Fruit fly (Drosophila melanogaster) whole organism, embryonic: ENCODE measurements around the gene Ucp4A.

Experiments
- Aef1 ChIP-seq: fragments of 200-800 bp; sonication (Bioruptor generic); IDR thresholded peaks from 3 replicates; pipeline ENCODE4 v1.3.6; 2022; ENCODE audit warnings: missing biosample characterization, missing genetic modification characterization
- Atf3 ChIP-seq: fragments of 200-800 bp; sonication (Bioruptor generic); optimal IDR thresholded peaks from 3 replicates; lab custom pipeline; 2016; ENCODE audit warnings: missing biosample characterization, missing genetic modification characterization
- Atf6 ChIP-seq: fragments of 200-800 bp; sonication (Bioruptor generic); IDR thresholded peaks from 2 replicates; pipeline ENCODE4 v1.3.6; 2022; ENCODE audit warnings: missing biosample characterization, missing genetic modification characterization
- Bgb ChIP-seq: fragments of 200-800 bp; sonication (Bioruptor generic); IDR thresholded peaks from 2 replicates; pipeline ENCODE4 v1.3.6; 2022; ENCODE audit warnings: missing biosample characterization, missing genetic modification characterization; ENCODE audit not compliant: partially characterized antibody
- CG10543 ChIP-seq: fragments of 200-800 bp; sonication (Bioruptor generic); optimal IDR thresholded peaks from 3 replicates; lab custom pipeline; 2017; ENCODE audit warnings: missing biosample characterization, mild to moderate bottlenecking, missing genetic modification characterization, moderate library complexity
- CG12155 ChIP-seq: fragments of 200-800 bp; sonication (Bioruptor generic); optimal IDR thresholded peaks from 3 replicates; lab custom pipeline; 2016; ENCODE audit warnings: missing biosample characterization, missing genetic modification characterization
- CG12299 ChIP-seq: fragments of 200-800 bp; sonication (Bioruptor generic); optimal IDR thresholded peaks from 2 replicates; lab custom pipeline; 2018; ENCODE audit warnings: missing biosample characterization, mild to moderate bottlenecking, missing genetic modification characterization
- CG15269 ChIP-seq: fragments of 200-800 bp; sonication (Bioruptor generic); optimal IDR thresholded peaks from 2 replicates; lab custom pipeline; 2018; ENCODE audit warnings: missing biosample characterization, mild to moderate bottlenecking, missing genetic modification characterization, moderate library complexity
- CG17186 ChIP-seq: fragments of 200-800 bp; sonication (Bioruptor generic); optimal IDR thresholded peaks from 3 replicates; lab custom pipeline; 2017; ENCODE audit warnings: missing biosample characterization, missing genetic modification reagents, missing genetic modification characterization
- CG2875 ChIP-seq: fragments of 200-800 bp; sonication (Bioruptor generic); optimal IDR thresholded peaks from 2 replicates; lab custom pipeline; 2017; ENCODE audit warnings: missing biosample characterization, mild to moderate bottlenecking, missing genetic modification characterization, missing genetic modification reagents
- CG2889 ChIP-seq: fragments of 200-800 bp; sonication (Bioruptor generic); IDR thresholded peaks from 3 replicates; pipeline ENCODE4 v1.3.6; 2022; ENCODE audit warnings: missing biosample characterization, missing genetic modification characterization
- CG30431 ChIP-seq: fragments of 200-800 bp; sonication (Bioruptor generic); optimal IDR thresholded peaks from 2 replicates; lab custom pipeline; 2017; ENCODE audit warnings: missing biosample characterization, missing genetic modification characterization
- CG3726 ChIP-seq: fragments of 200-800 bp; sonication (Bioruptor generic); IDR thresholded peaks from 3 replicates; pipeline ENCODE4, ENCODE4 v1.3.6; 2022; ENCODE audit warnings: missing biosample characterization, missing genetic modification characterization
- CG43689 ChIP-seq: fragments of 200-800 bp; sonication (Bioruptor generic); IDR thresholded peaks from 2 replicates; pipeline ENCODE4 v1.3.6; 2022; ENCODE audit warnings: missing biosample characterization, missing genetic modification characterization
- CG5245 ChIP-seq: fragments of 200-800 bp; sonication (Bioruptor generic); optimal IDR thresholded peaks from 3 replicates; lab custom pipeline; 2016; ENCODE audit warnings: missing biosample characterization, missing genetic modification characterization
- CG5953 ChIP-seq: fragments of 200-800 bp; sonication (Bioruptor generic); IDR thresholded peaks from 2 replicates; pipeline ENCODE4 v1.3.6; 2022; ENCODE audit warnings: missing biosample characterization, missing genetic modification characterization
- CG9215 ChIP-seq: fragments of 200-800 bp; sonication (Bioruptor generic); IDR thresholded peaks from 2 replicates; pipeline ENCODE4 v1.3.6; 2022; ENCODE audit warnings: missing biosample characterization, missing genetic modification characterization
- CG9817 ChIP-seq: fragments of 200-800 bp; sonication (Bioruptor generic); optimal IDR thresholded peaks from 2 replicates; lab custom pipeline; 2018; ENCODE audit warnings: missing biosample characterization, mild to moderate bottlenecking, missing genetic modification characterization, moderate library complexity
- Dip2 ChIP-seq: fragments of 200-800 bp; sonication (Bioruptor generic); IDR thresholded peaks from 2 replicates; pipeline ENCODE4 v1.3.6; 2022; ENCODE audit warnings: missing biosample characterization, missing genetic modification characterization
- Dref ChIP-seq: fragments of 200-800 bp; sonication (Bioruptor generic); IDR thresholded peaks from 2 replicates; pipeline ENCODE4 v1.3.6; 2022; ENCODE audit warnings: missing biosample characterization, missing genetic modification characterization
- E2f2 ChIP-seq: fragments of 200-800 bp; sonication (Bioruptor generic); IDR thresholded peaks from 2 replicates; pipeline ENCODE4 v1.3.6; 2022; ENCODE audit warnings: missing biosample characterization, missing genetic modification characterization
- Ets97D ChIP-seq: fragments of 200-800 bp; sonication (Bioruptor generic); optimal IDR thresholded peaks from 3 replicates; lab custom pipeline; 2016; ENCODE audit warnings: missing biosample characterization, missing genetic modification characterization
- Gug ChIP-seq: fragments of 200-800 bp; sonication (Bioruptor generic); IDR thresholded peaks from 4 replicates; pipeline ENCODE4 v1.3.6; 2022; ENCODE audit warnings: missing biosample characterization, missing genetic modification characterization
- Hmx ChIP-seq: fragments of 200-800 bp; sonication (Bioruptor generic); optimal IDR thresholded peaks from 2 replicates; lab custom pipeline; 2016; ENCODE audit warnings: missing biosample characterization, missing genetic modification characterization
- Lpt ChIP-seq: fragments of >200 bp; optimal IDR thresholded peaks from 2 replicates; lab custom pipeline; 2018; ENCODE audit warnings: missing biosample characterization, missing genetic modification characterization
- Meics ChIP-seq: fragments of 200-800 bp; sonication (Bioruptor generic); optimal IDR thresholded peaks from 2 replicates; lab custom pipeline; 2017; ENCODE audit warnings: missing biosample characterization, mild to moderate bottlenecking, missing genetic modification characterization
- Nf-YA ChIP-seq: fragments of 200-800 bp; sonication (Bioruptor generic); IDR thresholded peaks from 2 replicates; pipeline ENCODE4 v1.3.6; 2022; ENCODE audit warnings: missing biosample characterization, missing genetic modification characterization
- Six4 ChIP-seq: fragments of 200-800 bp; sonication (Bioruptor generic); optimal IDR thresholded peaks from 2 replicates; lab custom pipeline; 2016; ENCODE audit warnings: missing biosample characterization, missing genetic modification characterization
- cad ChIP-seq: fragments of >200 bp; optimal IDR thresholded peaks from 2 replicates; lab custom pipeline; 2017; ENCODE audit warnings: missing biosample characterization, missing genetic modification characterization
- cato ChIP-seq: fragments of 200-800 bp; sonication (Bioruptor generic); optimal IDR thresholded peaks from 2 replicates; lab custom pipeline; 2016; ENCODE audit warnings: missing biosample characterization, missing genetic modification characterization, borderline replicate concordance
- danr ChIP-seq: fragments of 200-800 bp; sonication (Bioruptor generic); IDR thresholded peaks from 2 replicates; pipeline ENCODE4 v1.3.6; 2022; ENCODE audit warnings: missing biosample characterization, missing genetic modification characterization
- dysf ChIP-seq: fragments of 200-800 bp; sonication (Bioruptor generic); IDR thresholded peaks from 3 replicates; pipeline ENCODE4 v1.3.6; 2022; ENCODE audit warnings: missing biosample characterization, missing genetic modification characterization
- ems ChIP-seq: fragments of 200-800 bp; sonication (Bioruptor generic); optimal IDR thresholded peaks from 3 replicates; lab custom pipeline; 2016; ENCODE audit warnings: missing biosample characterization, missing genetic modification characterization
- exex ChIP-seq: fragments of 200-800 bp; sonication (Bioruptor generic); optimal IDR thresholded peaks from 4 replicates; lab custom pipeline; 2018; ENCODE audit warnings: missing biosample characterization, mild to moderate bottlenecking, missing genetic modification characterization, moderate library complexity
- fd102C ChIP-seq: fragments of 200-800 bp; sonication (Bioruptor generic); optimal IDR thresholded peaks from 2 replicates; lab custom pipeline; 2018; ENCODE audit warnings: missing biosample characterization, mild to moderate bottlenecking, missing genetic modification characterization, moderate library complexity
- fru ChIP-seq: fragments of >200 bp; optimal IDR thresholded peaks from 2 replicates; lab custom pipeline; 2017
- gem ChIP-seq: fragments of 200-800 bp; sonication (Bioruptor generic); optimal IDR thresholded peaks from 2 replicates; lab custom pipeline; 2019; ENCODE audit warnings: missing biosample characterization, mild to moderate bottlenecking, missing genetic modification characterization, moderate library complexity
- gfzf ChIP-seq: fragments of 200-800 bp; sonication (Bioruptor generic); optimal IDR thresholded peaks from 2 replicates; lab custom pipeline; 2016; ENCODE audit warnings: missing biosample characterization, mild to moderate bottlenecking, missing genetic modification characterization, moderate library complexity
- hkb ChIP-seq, 2 experiments: fragments of 200-800 bp in 1 of 2; fragments of >200 bp in 1 of 2; sonication (Bioruptor generic) in 1 of 2; IDR thresholded peaks in 1 of 2; optimal IDR thresholded peaks in 1 of 2; 2 replicates each; pipeline versions ENCODE4 v1.3.6 to Lab custom; 2017 to 2022; ENCODE audit warnings: missing biosample characterization in 1 of 2, missing genetic modification characterization in 1 of 2
- knrl ChIP-seq: fragments of 200-800 bp; sonication (Bioruptor generic); IDR thresholded peaks from 3 replicates; pipeline ENCODE4 v1.3.6; 2022; ENCODE audit warnings: missing biosample characterization, missing genetic modification characterization; ENCODE audit not compliant: partially characterized antibody
- lmd ChIP-seq: fragments of 200-800 bp; sonication (Bioruptor generic); IDR thresholded peaks from 2 replicates; pipeline ENCODE4 v1.3.6; 2022; ENCODE audit warnings: missing biosample characterization, missing genetic modification characterization
- nau ChIP-seq: fragments of 200-800 bp; sonication (Bioruptor generic); optimal IDR thresholded peaks from 3 replicates; lab custom pipeline; 2017; ENCODE audit warnings: missing biosample characterization, mild to moderate bottlenecking, missing genetic modification characterization, missing genetic modification reagents
- oc ChIP-seq: fragments of 200-800 bp; sonication (Bioruptor generic); optimal IDR thresholded peaks from 2 replicates; lab custom pipeline; 2018; ENCODE audit warnings: missing biosample characterization, mild to moderate bottlenecking, missing genetic modification characterization, moderate library complexity
- onecut ChIP-seq: fragments of 200-800 bp; sonication (Bioruptor generic); IDR thresholded peaks from 2 replicates; pipeline ENCODE4 v1.3.6; 2022; ENCODE audit warnings: missing biosample characterization, missing genetic modification characterization
- pb ChIP-seq: fragments of 200-800 bp; sonication (Bioruptor generic); optimal IDR thresholded peaks from 3 replicates; lab custom pipeline; 2016; ENCODE audit warnings: missing biosample characterization, missing genetic modification characterization
- prd ChIP-seq, 3 experiments: fragments of >200 bp in 2 of 3; fragments of 200-800 bp in 1 of 3; sonication (Bioruptor generic) in 1 of 3; optimal IDR thresholded peaks in 2 of 3; IDR thresholded peaks in 1 of 3; 2 replicates in 2 of 3; 3 replicates in 1 of 3; pipeline versions ENCODE4 v1.3.6 to Lab custom; 2017 to 2022; ENCODE audit warnings: missing biosample characterization in 1 of 3, missing genetic modification characterization in 1 of 3
- pum ChIP-seq: fragments of 200-800 bp; sonication (Bioruptor generic); optimal IDR thresholded peaks from 2 replicates; lab custom pipeline; 2016; ENCODE audit warnings: missing biosample characterization, missing genetic modification characterization
- scrt ChIP-seq: fragments of 200-800 bp; sonication (Bioruptor generic); optimal IDR thresholded peaks from 2 replicates; lab custom pipeline; 2018; ENCODE audit warnings: missing biosample characterization, mild to moderate bottlenecking, missing genetic modification characterization, moderate library complexity
- tap ChIP-seq: fragments of 200-800 bp; optimal IDR thresholded peaks from 3 replicates; lab custom pipeline; 2019; ENCODE audit warnings: missing biosample characterization, mild to moderate bottlenecking, missing genetic modification characterization, moderate library complexity
- toy ChIP-seq: fragments of 200-800 bp; sonication (Bioruptor generic); IDR thresholded peaks from 2 replicates; pipeline ENCODE4 v1.3.6; 2022; ENCODE audit warnings: missing biosample characterization, missing genetic modification characterization
- trem ChIP-seq: fragments of 200-800 bp; optimal IDR thresholded peaks from 3 replicates; lab custom pipeline; 2019; ENCODE audit warnings: missing biosample characterization, mild to moderate bottlenecking, missing genetic modification characterization, moderate library complexity

Ucp4A gene

DNA sequence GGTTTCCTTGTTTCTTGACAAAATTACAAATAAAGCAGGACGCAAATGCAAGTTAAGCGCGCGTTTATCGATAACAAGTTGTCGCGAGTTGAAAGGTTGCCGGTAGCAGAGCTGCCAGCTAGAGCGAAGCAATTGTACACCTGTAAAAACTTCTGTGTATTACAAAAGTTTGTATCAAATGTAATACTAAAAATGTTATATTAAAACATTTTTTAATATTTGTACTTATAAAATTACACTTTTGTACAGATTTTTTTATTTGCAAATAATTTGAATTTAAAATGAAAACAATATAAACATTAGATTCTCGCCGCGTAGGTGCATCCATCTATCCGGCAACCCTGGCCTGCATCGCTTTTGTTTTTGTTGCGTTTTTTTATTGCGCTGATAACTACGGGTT lies at the start of gene Ucp4A, which contains the start of gene CG8142 (continued):
- TF ChIP-seq ems (GFP tag; lab: Kevin White, UChicago) (peak; percentile 70), exex (tag; lab: Kevin White, UChicago) (peak; percentile 64), onecut (GFP tag; lab: Robert Waterston, UW) (peak; percentile 82), CG30431 (GFP tag; lab: Kevin White, UChicago) (peak; percentile 87), nau (GFP tag; lab: Kevin White, UChicago) (no peak), pum (GFP tag; lab: Kevin White, UChicago) (peak; percentile 66), fd102C (no peak), CG9215 (peak; percentile 94), gfzf (no peak), oc (peak; percentile 78), CG12299 (tag; lab: Kevin White, UChicago) (peak; percentile 82), CG15269 (tag; lab: Kevin White, UChicago) (peak; percentile 91), Hmx (GFP tag; lab: Kevin White, UChicago) (no peak), CG5245 (GFP tag; lab: Kevin White, UChicago) (peak; percentile 76), fru (no peak), Bgb (GFP tag; lab: Robert Waterston, UW) (peak; percentile 21; the same call in 1 of the 2 replicates), CG17186 (GFP tag; lab: Kevin White, UChicago) (peak; percentile 45), toy (GFP tag; lab: Robert Waterston, UW) (peak; percentile 81), hkb (optimal IDR thresholded peaks at IDR 0.05; lab: Kevin White, UChicago) (peak; percentile 54), hkb (GFP tag; IDR thresholded peaks at IDR 0.05; lab: Robert Waterston, UW) (peak; percentile 89), Atf6 (GFP tag; lab: Robert Waterston, UW) (peak; percentile 96), dysf (GFP tag; lab: Robert Waterston, UW) (peak; percentile 96), Atf3 (GFP tag; lab: Kevin White, UChicago) (peak; percentile 22), Dip2 (peak; percentile 51; the same call in 1 of the 2 replicates), Dref (GFP tag; lab: Robert Waterston, UW) (peak; percentile 70), Aef1 (GFP tag; lab: Robert Waterston, UW) (peak; percentile 96), knrl (peak; percentile 53; the same call in 2 of the 3 replicates), trem (tag; lab: Kevin White, UChicago) (peak; percentile 92), Nf-YA (GFP tag; lab: Robert Waterston, UW) (peak; percentile 91), tap (tag; lab: Kevin White, UChicago) (peak; percentile 84), prd (optimal IDR thresholded peaks at IDR 0.05; lab: Kevin White, UChicago) (no peak), prd (GFP tag; IDR thresholded peaks at IDR 0.05; lab: Robert Waterston, UW) (peak; percentile 98), E2f2 (peak; percentile 86), gem (tag; lab: Kevin White, UChicago) (peak; percentile 96), Lpt (GFP tag; lab: Kevin White, UChicago) (no peak), CG9817 (tag; lab: Kevin White, UChicago) (peak; percentile 89), CG12155 (GFP tag; lab: Kevin White, UChicago) (peak; percentile 89), Gug (peak; percentile 92), Ets97D (GFP tag; lab: Kevin White, UChicago) (peak; percentile 63), CG2889 (GFP tag; lab: Robert Waterston, UW) (peak; percentile 93), cad (no peak), CG3726 (peak; percentile 88), CG43689 (GFP tag; lab: Robert Waterston, UW) (peak; percentile 90), pb (GFP tag; lab: Kevin White, UChicago) (no peak), CG10543 (GFP tag; lab: Kevin White, UChicago) (peak; percentile 83), CG2875 (GFP tag; lab: Kevin White, UChicago) (peak; percentile 61), cato (GFP tag; lab: Kevin White, UChicago) (peak; percentile 86), Meics (GFP tag; lab: Kevin White, UChicago) (peak; percentile 92), CG5953 (GFP tag; lab: Robert Waterston, UW) (peak; percentile 80), lmd (GFP tag; lab: Robert Waterston, UW) (peak; percentile 96), danr (GFP tag; lab: Robert Waterston, UW) (peak; percentile 91), Six4 (GFP tag; lab: Kevin White, UChicago) (peak; percentile 87), scrt (GFP tag; lab: Kevin White, UChicago) (peak; percentile 82)
